Worm (Caenorhabditis elegans) whole organism, L4 larva: Measurements from ENCODE around the gene prp-19.
A peak's percentile ranks its signal among the peaks of the same experiment; 100 is the strongest.

Experiments
- F10B5.3 ChIP-seq: sonication (generic microtip); optimal IDR thresholded peaks from 2 replicates; lab custom pipeline; 2016; ENCODE audit warnings: mild to moderate bottlenecking, missing genetic modification characterization, missing compliant biosample characterization
- T20F7.1 ChIP-seq: fragments of 200-800 bp; sonication (Bioruptor generic); optimal IDR thresholded peaks from 2 replicates; lab custom pipeline; 2018; ENCODE audit warnings: mild to moderate bottlenecking, missing genetic modification characterization, missing compliant biosample characterization
- T26A8.4 ChIP-seq: fragments of 200-800 bp; sonication (Bioruptor generic); IDR thresholded peaks from 2 replicates; pipeline ENCODE4 v1.3.6; 2022; ENCODE audit warnings: missing genetic modification characterization, missing compliant biosample characterization
- Y48G9A.11 ChIP-seq: fragments of 200-800 bp; sonication (Bioruptor generic); IDR thresholded peaks from 2 replicates; pipeline ENCODE4 v1.3.6; 2022; ENCODE audit warnings: missing genetic modification reagents, missing genetic modification characterization, missing compliant biosample characterization
- Y5F2A.4 ChIP-seq: fragments of 200-800 bp; sonication (Bioruptor generic); optimal IDR thresholded peaks from 2 replicates; lab custom pipeline; 2018; ENCODE audit warnings: mild to moderate bottlenecking, missing genetic modification characterization, missing compliant biosample characterization
- ZK546.5 ChIP-seq, 2 experiments: sonication (generic microtip); optimal IDR thresholded peaks; 2 replicates each; lab custom pipeline; 2017; ENCODE audit warnings: missing biosample characterization in 2 of 2, missing genetic modification characterization in 2 of 2
- aha-1 ChIP-seq: fragments of 150-350 bp; peaks from one replicate; lab custom pipeline; 2014; ENCODE audit warnings: missing biosample characterization, missing genetic modification characterization
- ama-1 ChIP-seq: fragments of 150-350 bp; optimal IDR thresholded peaks from 2 replicates; lab custom pipeline; 2014; ENCODE audit warnings: inconsistent platforms, mixed read lengths
- daf-16 ChIP-seq, 3 experiments: sonication (generic microtip); optimal IDR thresholded peaks; 2 replicates each; lab custom pipeline; 2016 to 2017; ENCODE audit warnings: missing genetic modification characterization in 3 of 3, missing genetic modification reagents in 3 of 3, mild to moderate bottlenecking in 2 of 3, missing compliant biosample characterization in 2 of 3, missing biosample characterization in 1 of 3, moderate library complexity in 1 of 3
- daf-19 ChIP-seq: fragments of 200-800 bp; sonication (Bioruptor generic); conservative IDR thresholded peaks from 2 replicates; pipeline ENCODE4 v1.3.6; 2022; ENCODE audit warnings: missing genetic modification characterization, missing compliant biosample characterization
- dmd-6 ChIP-seq: fragments of 200-800 bp; sonication (Bioruptor generic); IDR thresholded peaks from 2 replicates; pipeline ENCODE4 v1.3.6; 2022; ENCODE audit warnings: missing genetic modification reagents, missing genetic modification characterization, missing compliant biosample characterization
- dmd-8 ChIP-seq: fragments of 200-800 bp; sonication (Bioruptor generic); IDR thresholded peaks from 2 replicates; pipeline ENCODE4 v1.3.6; 2022; ENCODE audit warnings: missing genetic modification characterization, missing compliant biosample characterization
- dmd-9 ChIP-seq: fragments of 200-800 bp; sonication (Bioruptor generic); IDR thresholded peaks from 2 replicates; pipeline ENCODE4 v1.3.6; 2022; ENCODE audit warnings: missing genetic modification reagents, missing genetic modification characterization, missing compliant biosample characterization
- duxl-1 ChIP-seq: sonication (generic microtip); optimal IDR thresholded peaks from 2 replicates; lab custom pipeline; 2016; ENCODE audit warnings: mild to moderate bottlenecking, missing genetic modification characterization, moderate library complexity, missing compliant biosample characterization; ENCODE audit not compliant: poor library complexity
- dve-1 ChIP-seq: sonication (generic microtip); optimal IDR thresholded peaks from 2 replicates; lab custom pipeline; 2017; ENCODE audit warnings: antibody characterized with exemption, mild to moderate bottlenecking, missing genetic modification characterization, missing compliant biosample characterization; ENCODE audit not compliant: insufficient read depth
- egl-27 ChIP-seq: sonication (generic microtip); optimal IDR thresholded peaks from 3 replicates; lab custom pipeline; 2017; ENCODE audit warnings: missing biosample characterization, missing genetic modification reagents, missing genetic modification characterization
- egl-43 ChIP-seq: fragments of 200-800 bp; sonication (Bioruptor generic); IDR thresholded peaks from 2 replicates; pipeline ENCODE4 v1.3.6; 2022; ENCODE audit warnings: missing genetic modification reagents, missing genetic modification characterization, missing compliant biosample characterization
- fkh-10 ChIP-seq: fragments of 150-350 bp; optimal IDR thresholded peaks from 2 replicates; lab custom pipeline; 2014; ENCODE audit warnings: missing biosample characterization, missing genetic modification reagents, missing genetic modification characterization
- gei-8 ChIP-seq: fragments of 200-800 bp; sonication (Bioruptor generic); optimal IDR thresholded peaks from 2 replicates; lab custom pipeline; 2018; ENCODE audit warnings: mild to moderate bottlenecking, missing genetic modification characterization, missing compliant biosample characterization
- hlh-11 ChIP-seq: fragments of 200-800 bp; sonication (Bioruptor generic); optimal IDR thresholded peaks from 2 replicates; lab custom pipeline; 2018; ENCODE audit warnings: mild to moderate bottlenecking, missing genetic modification characterization, missing compliant biosample characterization
- hmg-1.1 ChIP-seq: fragments of 200-800 bp; sonication (Bioruptor generic); IDR thresholded peaks from 2 replicates; pipeline ENCODE4 v1.3.6; 2022; ENCODE audit warnings: missing genetic modification reagents, missing genetic modification characterization, missing compliant biosample characterization
- lim-7 ChIP-seq: fragments of 200-800 bp; sonication (Bioruptor generic); IDR thresholded peaks from 2 replicates; pipeline ENCODE4 v1.3.6; 2022; ENCODE audit warnings: missing genetic modification characterization, missing compliant biosample characterization
- lin-13 ChIP-seq: fragments of 150-350 bp; optimal IDR thresholded peaks from 2 replicates; lab custom pipeline; 2014; ENCODE audit warnings: missing biosample characterization, missing genetic modification reagents, missing genetic modification characterization
- lin-38 ChIP-seq: fragments of 200-800 bp; sonication (Bioruptor generic); IDR thresholded peaks from 2 replicates; pipeline ENCODE4 v1.3.6; 2022; ENCODE audit warnings: missing genetic modification reagents, missing genetic modification characterization, missing compliant biosample characterization
- madf-9 ChIP-seq: fragments of 200-800 bp; sonication (Bioruptor generic); conservative IDR thresholded peaks from 2 replicates; pipeline ENCODE4 v1.3.6; 2022; ENCODE audit warnings: missing genetic modification reagents, missing genetic modification characterization, missing compliant biosample characterization
- mep-1 ChIP-seq: fragments of 150-350 bp; sonication (generic microtip); optimal IDR thresholded peaks from 3 replicates; lab custom pipeline; 2014; ENCODE audit warnings: missing biosample characterization, missing genetic modification characterization
- mxl-2 ChIP-seq: fragments of 200-800 bp; sonication (Bioruptor generic); conservative IDR thresholded peaks from 2 replicates; pipeline ENCODE4 v1.3.6; 2022; ENCODE audit warnings: missing genetic modification reagents, missing genetic modification characterization, missing compliant biosample characterization
- nhr-102 ChIP-seq: sonication (generic microtip); optimal IDR thresholded peaks from 2 replicates; lab custom pipeline; 2016; ENCODE audit warnings: mild to moderate bottlenecking, missing genetic modification characterization, moderate library complexity, missing compliant biosample characterization
- nhr-111 ChIP-seq: fragments of 200-800 bp; sonication (Bioruptor generic); optimal IDR thresholded peaks from 2 replicates; lab custom pipeline; 2018; ENCODE audit warnings: mild to moderate bottlenecking, missing genetic modification characterization, missing compliant biosample characterization
- nhr-25 ChIP-seq: sonication (generic microtip); optimal IDR thresholded peaks from 2 replicates; lab custom pipeline; 2017; ENCODE audit warnings: missing genetic modification characterization, mild to moderate bottlenecking, missing compliant biosample characterization, antibody characterized with exemption, moderate library complexity, borderline replicate concordance; ENCODE audit not compliant: insufficient read depth
- nhr-42 ChIP-seq: fragments of 200-800 bp; sonication (Bioruptor generic); IDR thresholded peaks from 2 replicates; pipeline ENCODE4 v1.3.6; 2022; ENCODE audit warnings: missing genetic modification characterization, missing compliant biosample characterization
- nhr-48 ChIP-seq: sonication (generic microtip); optimal IDR thresholded peaks from 2 replicates; lab custom pipeline; 2016; ENCODE audit warnings: mild to moderate bottlenecking, missing genetic modification characterization, missing compliant biosample characterization
- nhr-6 ChIP-seq: fragments of 150-350 bp; optimal IDR thresholded peaks from 2 replicates; lab custom pipeline; 2014; ENCODE audit warnings: missing biosample characterization, missing genetic modification characterization
- nhr-77 ChIP-seq: fragments of 150-350 bp; optimal IDR thresholded peaks from 2 replicates; lab custom pipeline; 2014; ENCODE audit warnings: missing biosample characterization, missing genetic modification characterization
- pha-4 ChIP-seq, 2 experiments: fragments of 150-350 bp in 1 of 2; fragments of 200-800 bp in 1 of 2; sonication (Bioruptor generic) in 1 of 2; IDR thresholded peaks in 1 of 2; optimal IDR thresholded peaks in 1 of 2; 2 replicates each; pipeline versions ENCODE4 v1.3.6 to Lab custom; 2014 to 2022; ENCODE audit warnings: missing genetic modification characterization in 2 of 2, missing genetic modification reagents in 2 of 2, missing biosample characterization in 1 of 2, missing compliant biosample characterization in 1 of 2
- php-3 ChIP-seq: fragments of 200-800 bp; sonication (Bioruptor generic); IDR thresholded peaks from 2 replicates; pipeline ENCODE4 v1.3.6; 2022; ENCODE audit warnings: missing genetic modification reagents, missing genetic modification characterization, missing compliant biosample characterization
- rbr-2 ChIP-seq: sonication (generic microtip); optimal IDR thresholded peaks from 2 replicates; lab custom pipeline; 2016; ENCODE audit warnings: missing genotype, missing genetic modification characterization, missing compliant biosample characterization
- snpc-4 ChIP-seq: fragments of 150-350 bp; optimal IDR thresholded peaks from 2 replicates; lab custom pipeline; 2014; ENCODE audit warnings: missing biosample characterization, missing genetic modification characterization
- unc-62 ChIP-seq, 3 experiments: fragments of 150-350 bp in 1 of 3; sonication (generic microtip); optimal IDR thresholded peaks in 2 of 3; peaks in 1 of 3; 1 replicate in 1 of 3; 2 replicates in 2 of 3; lab custom pipeline; 2014 to 2017; ENCODE audit warnings: missing biosample characterization in 3 of 3, missing genetic modification characterization in 3 of 3, missing genetic modification reagents in 3 of 3, missing genotype in 1 of 3
- zag-1 ChIP-seq: fragments of 150-350 bp; optimal IDR thresholded peaks from 2 replicates; lab custom pipeline; 2014; ENCODE audit warnings: missing biosample characterization, missing genetic modification characterization
- zfp-2 ChIP-seq: sonication (generic microtip); optimal IDR thresholded peaks from 2 replicates; lab custom pipeline; 2016; ENCODE audit warnings: mild to moderate bottlenecking, missing genetic modification characterization, missing compliant biosample characterization
- zfp-3 ChIP-seq: fragments of 200-800 bp; sonication (Bioruptor generic); conservative IDR thresholded peaks from 2 replicates; pipeline ENCODE4 v1.3.6; 2022; ENCODE audit warnings: missing genetic modification reagents, missing genetic modification characterization, missing compliant biosample characterization

The prp-19 gene

DNA sequence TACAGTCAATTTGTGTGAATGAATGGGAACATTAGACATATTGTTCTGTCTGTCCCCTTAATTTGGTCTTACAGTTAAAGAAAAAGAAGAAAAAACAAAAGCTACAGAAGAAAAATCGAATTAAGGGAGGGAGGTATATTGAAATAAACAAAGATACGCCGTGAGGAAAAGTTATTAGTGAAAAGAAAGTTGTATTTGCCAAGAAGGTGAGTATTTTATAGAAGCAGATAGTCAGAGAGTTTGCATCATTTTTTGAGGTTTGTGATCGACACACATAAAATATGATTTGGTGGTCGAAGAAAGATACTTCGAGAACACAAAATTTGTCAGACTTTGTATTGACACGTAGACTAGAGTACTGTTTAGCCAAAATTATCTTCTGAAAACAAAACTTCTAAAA is 28.5 kb upstream of the prp-19 start (continued):
- TF ChIP-seq snpc-4 (tag; lab: Kevin White, UChicago), result no peak

ce11 chrIII:5199577-5199976 is 27.7 kb upstream of the prp-19 start, which contains the start of gene emb-8:
Gene emb-8, minus strand, starts transcription at chrIII:5199677.
- no peak for TF ChIP-seq mxl-2 (GFP tag; lab: Robert Waterston, UW)
- no peak for TF ChIP-seq zfp-2
- TF ChIP-seq ama-1 (lab: Kevin White, UChicago), result no peak
- no peak for TF ChIP-seq zag-1 (tag; lab: Kevin White, UChicago)
- TF ChIP-seq pha-4 (GFP tag; IDR thresholded peaks at IDR 0.05; lab: Robert Waterston, UW), result 0 out of 2 replicates have a peak, but pooled peaks have one; percentile 31
- no peak for TF ChIP-seq pha-4 (tag; optimal IDR thresholded peaks at IDR 0.05; lab: Kevin White, UChicago)
- TF ChIP-seq egl-27, result no peak
- no peak for TF ChIP-seq dmd-8 (GFP tag; lab: Robert Waterston, UW)
- TF ChIP-seq hlh-11 (tag; lab: Kevin White, UChicago), result no peak

DNA sequence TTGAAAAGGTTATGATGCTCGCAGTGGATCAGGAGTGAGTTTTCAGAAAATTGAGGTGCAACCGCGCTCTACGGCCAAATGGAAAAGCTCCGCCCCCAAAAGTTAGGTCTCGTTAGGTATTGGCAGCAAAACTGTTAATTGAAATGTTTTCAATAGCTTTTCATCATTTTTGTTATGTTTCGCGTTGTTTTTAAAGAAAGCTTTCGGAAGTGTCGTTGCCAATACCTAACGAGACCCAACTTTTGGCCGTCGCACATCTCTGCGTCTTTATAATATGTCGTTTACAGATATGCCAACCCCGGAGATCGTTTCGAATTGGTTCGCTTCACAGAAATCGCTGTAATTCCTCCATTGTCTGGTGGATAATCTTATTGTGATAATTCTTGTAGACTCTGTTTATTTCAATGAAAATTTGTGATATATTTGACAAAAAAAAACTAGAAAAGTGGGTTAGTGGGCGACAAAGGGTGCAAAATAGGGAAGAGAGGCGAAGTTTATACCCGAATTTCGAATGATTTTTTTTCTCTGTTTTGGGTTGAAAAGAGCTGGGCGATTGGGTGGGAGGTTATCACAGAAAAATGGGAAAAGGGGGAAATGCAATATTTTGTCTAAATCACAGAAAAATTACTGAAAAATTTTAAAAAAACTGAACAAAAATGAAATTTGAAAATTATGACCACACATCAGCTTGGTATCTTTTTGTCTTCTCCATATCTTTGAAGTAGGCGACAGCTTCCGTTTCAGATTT is 24.6 kb upstream of the prp-19 start:
- TF ChIP-seq T20F7.1 (GFP tag; lab: Kevin White, UChicago) (peak; percentile 7), egl-43 (GFP tag; lab: Robert Waterston, UW) (0 out of 2 replicates have a peak, but pooled peaks have one; percentile 7), T26A8.4 (GFP tag; lab: Robert Waterston, UW) (peak; percentile 71), zfp-3 (peak; percentile 90), nhr-77 (tag; lab: Kevin White, UChicago) (peak; percentile 0), ZK546.5 (tag; optimal IDR thresholded peaks at IDR 0.05; lab: Kevin White, UChicago) (no peak), nhr-111 (GFP tag; lab: Kevin White, UChicago) (no peak), rbr-2 (peak; percentile 14), nhr-102 (tag; lab: Kevin White, UChicago) (peak; percentile 83), lin-38 (GFP tag; lab: Robert Waterston, UW) (peak; percentile 80), madf-9 (GFP tag; lab: Robert Waterston, UW) (peak; percentile 61), daf-19 (0 out of 2 replicates have a peak, but pooled peaks have one; percentile 25), gei-8 (GFP tag; lab: Kevin White, UChicago) (peak; percentile 34), aha-1 (tag; lab: Kevin White, UChicago) (peak; percentile 97), F10B5.3 (no peak), hlh-11 (tag; lab: Kevin White, UChicago) (peak; percentile 24), daf-16 (GFP tag; optimal IDR thresholded peaks at IDR 0.05; lab: Kevin White, UChicago) (no peak), daf-16 (tag; optimal IDR thresholded peaks at IDR 0.05; lab: Kevin White, UChicago) (peak; percentile 54), nhr-42 (GFP tag; lab: Robert Waterston, UW) (0 out of 2 replicates have a peak, but pooled peaks have one; percentile 4), nhr-6 (tag; lab: Kevin White, UChicago) (peak; percentile 38), hmg-1.1 (GFP tag; lab: Robert Waterston, UW) (peak; percentile 29; the same call in 1 of the 2 replicates), mep-1 (tag; lab: Kevin White, UChicago) (peak; percentile 35), php-3 (GFP tag; lab: Robert Waterston, UW) (no peak), unc-62 (GFP tag; optimal IDR thresholded peaks at IDR 0.05 in 1 of 2; lab: Kevin White, UChicago) (peak in 1 of 2 experiments; percentile 60), unc-62 (tag; optimal IDR thresholded peaks at IDR 0.05; lab: Kevin White, UChicago) (no peak), lin-13 (GFP tag; lab: Kevin White, UChicago) (peak; percentile 54), Y5F2A.4 (GFP tag; lab: Kevin White, UChicago) (no peak), Y48G9A.11 (0 out of 2 replicates have a peak, but pooled peaks have one; percentile 30), nhr-48 (peak; percentile 61), lim-7 (peak; percentile 58; the same call in 1 of the 2 replicates), nhr-25 (tag; lab: Kevin White, UChicago) (peak; percentile 27), zfp-2 (no peak), fkh-10 (GFP tag; lab: Kevin White, UChicago) (no peak), dmd-9 (GFP tag; lab: Robert Waterston, UW) (no peak), dve-1 (tag; lab: Kevin White, UChicago) (peak; percentile 61), duxl-1 (tag; lab: Kevin White, UChicago) (peak; percentile 66), dmd-6 (GFP tag; lab: Robert Waterston, UW) (peak; percentile 57), ama-1 (lab: Kevin White, UChicago) (peak; percentile 55)
